Fruit fly (Drosophila melanogaster): ENCODE measurements around the gene yem.

The yem gene

dm6 chr3R:29074001-29074609 lies 48.6 kb downstream of the yem start (continued):
- TF ChIP-seq CG11093 (GFP tag; IDR thresholded peaks at IDR 0.05), result no peak
- TF ChIP-seq CG9932 (GFP tag; IDR thresholded peaks at IDR 0.05), result no peak
- TF ChIP-seq CG7357 (GFP tag; IDR thresholded peaks at IDR 0.05), result no peak
- TF ChIP-seq kni (GFP tag; optimal IDR thresholded peaks at IDR 0.05), result peak; percentile 97
- peak; percentile 8 for TF ChIP-seq CG10979 (tag; optimal IDR thresholded peaks at IDR 0.05)
- TF ChIP-seq CG10543 (GFP tag; optimal IDR thresholded peaks at IDR 0.05), result peak; percentile 29
- no peak for TF ChIP-seq CG1603 (tag; optimal IDR thresholded peaks at IDR 0.05)
- no peak for TF ChIP-seq Camta (GFP tag; optimal IDR thresholded peaks at IDR 0.05)
- no peak for TF ChIP-seq lola (GFP tag; optimal IDR thresholded peaks at IDR 0.05)
- no peak for TF ChIP-seq CG11696 (GFP tag; IDR thresholded peaks at IDR 0.05)
- peak; percentile 64 for TF ChIP-seq D19A (tag; optimal IDR thresholded peaks at IDR 0.05)
- TF ChIP-seq BEAF-32 (GFP tag; optimal IDR thresholded peaks at IDR 0.05), result no peak
- TF ChIP-seq Hmr (GFP tag; optimal IDR thresholded peaks at IDR 0.05), result peak; percentile 9
- TF ChIP-seq Six4 (GFP tag; optimal IDR thresholded peaks at IDR 0.05), result no peak
- no peak for TF ChIP-seq salm (tag; optimal IDR thresholded peaks at IDR 0.05)
- TF ChIP-seq dmrt99B (tag; optimal IDR thresholded peaks at IDR 0.05), result no peak
- peak; percentile 90 for TF ChIP-seq grn (GFP tag; optimal IDR thresholded peaks at IDR 0.05)
- TF ChIP-seq CG6791 (GFP tag; IDR thresholded peaks at IDR 0.05; ENCODE audit: partially characterized antibody), result no peak
- no peak for TF ChIP-seq stwl (tag; optimal IDR thresholded peaks at IDR 0.05)
- no peak for TF ChIP-seq knrl (GFP tag; IDR thresholded peaks at IDR 0.05; ENCODE audit: partially characterized antibody)
- no peak for TF ChIP-seq CG14441 (GFP tag; IDR thresholded peaks at IDR 0.05)
- TF ChIP-seq Tbp (GFP tag; optimal IDR thresholded peaks at IDR 0.05), result no peak
- TF ChIP-seq H15 (GFP tag; IDR thresholded peaks at IDR 0.05), result no peak
- TF ChIP-seq CG16815 (GFP tag; optimal IDR thresholded peaks at IDR 0.05), result no peak
- no peak for TF ChIP-seq CG10209 (GFP tag; optimal IDR thresholded peaks at IDR 0.05)
- peak in 1 of 2 experiments; percentile 10 for TF ChIP-seq bsh (GFP tag; optimal IDR thresholded peaks at IDR 0.05)
- no peak for TF ChIP-seq CG17612 (GFP tag; IDR thresholded peaks at IDR 0.05)
- no peak for TF ChIP-seq CG18619 (GFP tag; optimal IDR thresholded peaks at IDR 0.05)
- peak; percentile 2 for TF ChIP-seq gcm (GFP tag; optimal IDR thresholded peaks at IDR 0.05)
- TF ChIP-seq lab (GFP tag; optimal IDR thresholded peaks at IDR 0.05), result peak; percentile 10
- TF ChIP-seq CG17912 (GFP tag; optimal IDR thresholded peaks at IDR 0.05), result no peak
- TF ChIP-seq CG12391 (tag; optimal IDR thresholded peaks at IDR 0.05), result no peak
- TF ChIP-seq CG10565 (GFP tag; optimal IDR thresholded peaks at IDR 0.05), result no peak
- peak; percentile 43 for TF ChIP-seq CG12071 (GFP tag; optimal IDR thresholded peaks at IDR 0.05)
- no peak for TF ChIP-seq CG1792 (GFP tag; optimal IDR thresholded peaks at IDR 0.05)
- no peak for TF ChIP-seq BtbVII (GFP tag; optimal IDR thresholded peaks at IDR 0.05)
- no peak for TF ChIP-seq slbo (GFP tag; IDR thresholded peaks at IDR 0.05)
- TF ChIP-seq CG4617 (GFP tag; optimal IDR thresholded peaks at IDR 0.05; ENCODE audit: borderline replicate concordance), result no peak
- TF ChIP-seq chif (GFP tag; optimal IDR thresholded peaks at IDR 0.05), result no peak
- no peak for TF ChIP-seq wor (GFP tag; IDR thresholded peaks at IDR 0.05)
- no peak for TF ChIP-seq Max (GFP tag; optimal IDR thresholded peaks at IDR 0.05)
- TF ChIP-seq zfh1 (GFP tag; IDR thresholded peaks at IDR 0.05), result no peak
- TF ChIP-seq z (GFP tag; IDR thresholded peaks at IDR 0.05), result no peak
- peak in 1 of 2 experiments; percentile 6 for TF ChIP-seq Hr78 (GFP tag; optimal IDR thresholded peaks at IDR 0.05)
- TF ChIP-seq CG11723 (GFP tag; optimal IDR thresholded peaks at IDR 0.05), result no peak
- TF ChIP-seq sima (GFP tag; optimal IDR thresholded peaks at IDR 0.05), result no peak
- TF ChIP-seq trh (GFP tag; optimal IDR thresholded peaks at IDR 0.05), result no peak
- no peak for TF ChIP-seq pum (GFP tag; optimal IDR thresholded peaks at IDR 0.05)
- TF ChIP-seq crc (GFP tag; optimal IDR thresholded peaks at IDR 0.05), result no peak
- no peak for TF ChIP-seq CG6272 (GFP tag; IDR thresholded peaks at IDR 0.05)

Measured in whole organism, embryonic.